Worm (Caenorhabditis elegans) whole organism, L3 larva: ENCODE data around the gene mam-6.

Source experiments
- R02D3.7 ChIP-seq: fragments of 150-350 bp; optimal IDR thresholded peaks from 2 replicates; lab custom pipeline; 2014; ENCODE audit warnings: missing biosample characterization, missing genetic modification characterization
- ZK546.5 ChIP-seq: sonication (generic microtip); optimal IDR thresholded peaks from 2 replicates; lab custom pipeline; 2017; ENCODE audit warnings: missing biosample characterization, missing genetic modification characterization
- aly-2 ChIP-seq: fragments of 150-350 bp; optimal IDR thresholded peaks from 2 replicates; lab custom pipeline; 2014; ENCODE audit warnings: missing biosample characterization, missing genetic modification characterization
- ama-1 ChIP-seq: fragments of 150-350 bp; optimal IDR thresholded peaks from 2 replicates; lab custom pipeline; 2018
- ceh-16 ChIP-seq: sonication (generic microtip); optimal IDR thresholded peaks from 2 replicates; lab custom pipeline; 2017; ENCODE audit warnings: missing biosample characterization, missing genetic modification characterization
- ceh-28 ChIP-seq: fragments of 150-350 bp; optimal IDR thresholded peaks from 2 replicates; lab custom pipeline; 2014; ENCODE audit warnings: missing biosample characterization, missing genetic modification reagents, missing genetic modification characterization
- ceh-82 ChIP-seq: fragments of 150-350 bp; optimal IDR thresholded peaks from 2 replicates; lab custom pipeline; 2014; ENCODE audit warnings: missing biosample characterization, missing genetic modification characterization
- ceh-9 ChIP-seq: sonication (generic microtip); optimal IDR thresholded peaks from 2 replicates; lab custom pipeline; 2018; ENCODE audit warnings: missing biosample characterization, missing genetic modification characterization
- daf-12 ChIP-seq: fragments of 150-350 bp; optimal IDR thresholded peaks from 2 replicates; lab custom pipeline; 2014; ENCODE audit warnings: missing biosample characterization, missing genetic modification reagents, missing genetic modification characterization
- egl-27 ChIP-seq: sonication (generic microtip); optimal IDR thresholded peaks from 4 replicates; lab custom pipeline; 2017; ENCODE audit warnings: missing biosample characterization, missing genetic modification reagents, missing genetic modification characterization
- elt-1 ChIP-seq: fragments of 150-350 bp; optimal IDR thresholded peaks from 2 replicates; lab custom pipeline; 2014; ENCODE audit warnings: missing biosample characterization, missing genetic modification characterization
- elt-2 ChIP-seq: sonication (generic microtip); optimal IDR thresholded peaks from 2 replicates; lab custom pipeline; 2016; ENCODE audit warnings: missing genetic modification reagents, mild to moderate bottlenecking, missing genetic modification characterization, missing compliant biosample characterization
- elt-3 ChIP-seq, 3 experiments: fragments of 150-350 bp in 1 of 3; sonication (generic microtip) in 2 of 3; optimal IDR thresholded peaks; 2 replicates in 2 of 3; 4 replicates in 1 of 3; lab custom pipeline; 2014 to 2017; ENCODE audit warnings: missing biosample characterization in 3 of 3, missing genetic modification characterization in 3 of 3
- eor-1 ChIP-seq, 2 experiments: fragments of 150-350 bp; optimal IDR thresholded peaks; 2 replicates each; lab custom pipeline; 2014 to 2018; ENCODE audit warnings: missing biosample characterization in 2 of 2, missing genetic modification characterization in 2 of 2
- fkh-10 ChIP-seq: sonication (generic microtip); optimal IDR thresholded peaks from 2 replicates; lab custom pipeline; 2017; ENCODE audit warnings: missing biosample characterization, missing genetic modification reagents, missing genetic modification characterization
- fkh-2 ChIP-seq: fragments of 150-350 bp; optimal IDR thresholded peaks from 2 replicates; lab custom pipeline; 2014; ENCODE audit warnings: missing biosample characterization, missing genetic modification reagents, missing genetic modification characterization
- fos-1 ChIP-seq: fragments of 150-350 bp; optimal IDR thresholded peaks from 2 replicates; lab custom pipeline; 2014; ENCODE audit warnings: missing biosample characterization, missing genetic modification characterization
- hmg-11 ChIP-seq: sonication (generic microtip); optimal IDR thresholded peaks from 2 replicates; lab custom pipeline; 2016; ENCODE audit warnings: missing genetic modification characterization, missing compliant biosample characterization
- jun-1 ChIP-seq: fragments of 150-350 bp; optimal IDR thresholded peaks from 2 replicates; lab custom pipeline; 2014; ENCODE audit warnings: missing biosample characterization, missing genetic modification reagents, missing genetic modification characterization
- lin-15B ChIP-seq: fragments of 150-350 bp; optimal IDR thresholded peaks from 2 replicates; lab custom pipeline; 2014; ENCODE audit warnings: missing biosample characterization, missing genetic modification characterization
- lin-39 ChIP-seq: fragments of 150-350 bp; optimal IDR thresholded peaks from 2 replicates; lab custom pipeline; 2018; ENCODE audit warnings: missing biosample characterization, missing genetic modification reagents, missing genetic modification characterization
- lsy-12 ChIP-seq: sonication (generic microtip); optimal IDR thresholded peaks from 2 replicates; lab custom pipeline; 2016; ENCODE audit warnings: mild to moderate bottlenecking, missing genetic modification characterization, missing compliant biosample characterization
- mdl-1 ChIP-seq: fragments of 150-350 bp; optimal IDR thresholded peaks from 2 replicates; lab custom pipeline; 2014; ENCODE audit warnings: missing biosample characterization, missing genetic modification characterization
- mml-1 ChIP-seq: fragments of 150-350 bp; sonication (generic microtip); optimal IDR thresholded peaks from 3 replicates; lab custom pipeline; 2014; ENCODE audit warnings: missing biosample characterization, missing genetic modification characterization
- nfya-1 ChIP-seq: sonication (generic microtip); optimal IDR thresholded peaks from 2 replicates; lab custom pipeline; 2017; ENCODE audit warnings: missing genetic modification characterization, mild to moderate bottlenecking, missing compliant biosample characterization, antibody characterized with exemption, moderate library complexity; ENCODE audit not compliant: insufficient read depth
- nhr-11 ChIP-seq: fragments of 150-350 bp; optimal IDR thresholded peaks from 2 replicates; lab custom pipeline; 2014; ENCODE audit warnings: missing biosample characterization, missing genetic modification characterization
- nhr-12 ChIP-seq: fragments of 150-350 bp; optimal IDR thresholded peaks from 2 replicates; lab custom pipeline; 2014; ENCODE audit warnings: missing biosample characterization, missing genetic modification characterization
- nhr-23 ChIP-seq: fragments of 150-350 bp; optimal IDR thresholded peaks from 2 replicates; lab custom pipeline; 2014; ENCODE audit warnings: missing biosample characterization, missing genetic modification reagents, missing genetic modification characterization
- nhr-237 ChIP-seq: fragments of 150-350 bp; optimal IDR thresholded peaks from 2 replicates; lab custom pipeline; 2014; ENCODE audit warnings: missing biosample characterization, missing genetic modification characterization
- nhr-25 ChIP-seq: sonication (generic microtip); optimal IDR thresholded peaks from 2 replicates; lab custom pipeline; 2017; ENCODE audit warnings: missing biosample characterization, missing genetic modification characterization
- nhr-28 ChIP-seq: fragments of 150-350 bp; optimal IDR thresholded peaks from 2 replicates; lab custom pipeline; 2014; ENCODE audit warnings: missing biosample characterization, missing genetic modification characterization
- nhr-43 ChIP-seq: sonication (generic microtip); optimal IDR thresholded peaks from 2 replicates; lab custom pipeline; 2016; ENCODE audit warnings: mild to moderate bottlenecking, missing genetic modification characterization, missing compliant biosample characterization; ENCODE audit not compliant: poor library complexity, severe bottlenecking
- nhr-67 ChIP-seq: fragments of 150-350 bp; optimal IDR thresholded peaks from 2 replicates; lab custom pipeline; 2014; ENCODE audit warnings: missing biosample characterization, missing genetic modification characterization
- nhr-76 ChIP-seq: fragments of 150-350 bp; sonication (generic microtip); optimal IDR thresholded peaks from 5 replicates; lab custom pipeline; 2014; ENCODE audit warnings: missing biosample characterization, missing genetic modification characterization
- nhr-77 ChIP-seq: fragments of 150-350 bp; optimal IDR thresholded peaks from 2 replicates; lab custom pipeline; 2014; ENCODE audit warnings: missing biosample characterization, missing genetic modification characterization
- pha-4 ChIP-seq: fragments of 150-350 bp; optimal IDR thresholded peaks from 2 replicates; lab custom pipeline; 2014; ENCODE audit warnings: missing biosample characterization, missing genetic modification reagents, missing genetic modification characterization
- pqm-1 ChIP-seq: fragments of 150-350 bp; optimal IDR thresholded peaks from 2 replicates; lab custom pipeline; 2017; ENCODE audit warnings: missing biosample characterization, missing genetic modification characterization, inconsistent platforms
- sea-2 ChIP-seq: fragments of 150-350 bp; sonication (generic microtip); optimal IDR thresholded peaks from 4 replicates; lab custom pipeline; 2014; ENCODE audit warnings: missing biosample characterization, missing genetic modification reagents, missing genetic modification characterization
- skn-1 ChIP-seq: fragments of 150-350 bp; optimal IDR thresholded peaks from 2 replicates; lab custom pipeline; 2014; ENCODE audit warnings: missing biosample characterization, missing genetic modification characterization
- snpc-4 ChIP-seq: fragments of 150-350 bp; optimal IDR thresholded peaks from 2 replicates; lab custom pipeline; 2014; ENCODE audit warnings: missing biosample characterization, missing genetic modification characterization
- unc-39 ChIP-seq: sonication (generic microtip); optimal IDR thresholded peaks from 4 replicates; lab custom pipeline; 2017; ENCODE audit warnings: missing biosample characterization, missing genetic modification characterization
- unc-62 ChIP-seq: fragments of 150-350 bp; sonication (generic microtip); optimal IDR thresholded peaks from 4 replicates; lab custom pipeline; 2014; ENCODE audit warnings: missing biosample characterization, missing genetic modification reagents, missing genetic modification characterization
- zag-1 ChIP-seq: fragments of 150-350 bp; optimal IDR thresholded peaks from 2 replicates; lab custom pipeline; 2014; ENCODE audit warnings: missing biosample characterization, missing genetic modification characterization
- ztf-11 ChIP-seq: fragments of 150-350 bp; optimal IDR thresholded peaks from 2 replicates; lab custom pipeline; 2014; ENCODE audit warnings: missing biosample characterization, missing genetic modification characterization
- ztf-4 ChIP-seq: fragments of 150-350 bp; optimal IDR thresholded peaks from 2 replicates; lab custom pipeline; 2014; ENCODE audit warnings: missing biosample characterization, missing genetic modification characterization

The mam-6 gene

DNA sequence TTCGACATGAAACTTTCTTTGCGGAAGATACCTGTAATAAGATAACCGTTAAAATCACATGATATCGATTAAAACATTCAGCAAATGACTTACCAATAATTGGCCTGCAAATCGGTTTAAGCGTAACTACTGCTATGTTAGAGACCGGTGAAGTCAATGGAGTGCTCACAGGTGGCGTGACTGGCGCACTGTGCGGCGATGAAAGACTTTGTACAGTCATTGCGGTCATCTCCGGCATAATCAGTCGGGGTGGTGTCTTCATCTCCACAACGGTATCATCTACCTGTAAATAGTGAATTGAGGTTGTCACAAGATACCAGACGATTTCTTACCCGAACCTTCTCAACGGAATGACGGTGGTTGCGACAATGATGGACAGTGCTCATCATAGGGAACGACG, 7.8 kb upstream of the mam-6 start:
- TF ChIP-seq elt-3 (tag; optimal IDR thresholded peaks at IDR 0.05; lab: Kevin White, UChicago) (peak in 1 of 3 experiments; percentile 64), lin-39 (no peak), fkh-10 (no peak), mdl-1 (tag; lab: Kevin White, UChicago) (no peak), ama-1 (peak; percentile 75)

DNA sequence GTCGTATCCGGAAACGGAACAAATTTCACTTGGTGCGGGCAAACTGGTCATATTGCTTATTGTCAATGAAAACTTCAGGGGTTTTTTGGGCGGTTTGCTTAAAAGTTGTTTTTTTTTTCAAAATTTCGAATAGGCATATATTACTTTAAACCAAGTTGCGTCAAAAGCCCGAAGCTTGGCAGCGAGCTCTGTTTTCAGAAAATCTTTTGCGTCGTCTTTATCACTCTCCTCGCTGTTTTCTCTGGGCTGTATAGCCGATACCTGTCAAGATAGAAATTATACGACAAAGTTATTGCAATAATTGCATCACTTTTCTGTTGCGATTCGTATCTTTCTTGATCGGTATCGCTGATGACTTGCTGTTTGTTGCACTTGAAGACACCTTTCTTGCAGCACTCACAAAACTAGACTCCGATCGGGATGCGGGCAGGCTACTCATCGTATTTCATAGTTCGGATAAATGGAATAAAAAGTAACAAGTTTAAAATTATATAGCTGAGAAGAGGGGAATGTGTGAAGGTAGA, 7.0 kb upstream of the mam-6 start, which contains the start of the genes H40L08.3 and H40L08.9:
Gene H40L08.3 (minus strand): TSS at position 51 of the 524 bp plus-strand sequence.
Gene H40L08.9 (minus strand): TSS at position 439 of the 524 bp plus-strand sequence.
- TF ChIP-seq ztf-4 (tag; lab: Kevin White, UChicago) (no peak), ceh-16 (tag; lab: Kevin White, UChicago) (no peak), jun-1 (peak; percentile 12), nhr-77 (tag; lab: Kevin White, UChicago) (no peak), nhr-43 (peak; percentile 42), R02D3.7 (tag; lab: Kevin White, UChicago) (no peak), nhr-23 (tag; lab: Kevin White, UChicago) (peak; percentile 7), pha-4 (tag; lab: Kevin White, UChicago) (no peak), nhr-76 (tag; lab: Kevin White, UChicago) (no peak), unc-39 (tag; lab: Kevin White, UChicago) (no peak), pqm-1 (no peak), ceh-9 (no peak), lsy-12 (tag; lab: Kevin White, UChicago) (peak; percentile 11), nhr-25 (tag; lab: Kevin White, UChicago) (peak; percentile 44), ceh-82 (tag; lab: Kevin White, UChicago) (no peak), nhr-11 (no peak), ZK546.5 (tag; lab: Kevin White, UChicago) (no peak), sea-2 (GFP tag; lab: Kevin White, UChicago) (no peak), elt-3 (tag; optimal IDR thresholded peaks at IDR 0.05; lab: Kevin White, UChicago) (peak in 2 of 3 experiments; percentile 7 to 54), eor-1 (tag; optimal IDR thresholded peaks at IDR 0.05; lab: Kevin White, UChicago) (no peak), ceh-28 (no peak), unc-62 (GFP tag; lab: Kevin White, UChicago) (no peak), fos-1 (no peak), daf-12 (tag; lab: Kevin White, UChicago) (no peak), nhr-237 (no peak), mdl-1 (tag; lab: Kevin White, UChicago) (no peak), elt-2 (no peak), nhr-28 (no peak), hmg-11 (no peak), fkh-10 (no peak), skn-1 (tag; lab: Kevin White, UChicago) (no peak), elt-1 (tag; lab: Kevin White, UChicago) (no peak), nhr-67 (no peak), nhr-12 (tag; lab: Kevin White, UChicago) (no peak), zag-1 (no peak), mml-1 (no peak), snpc-4 (tag; lab: Kevin White, UChicago) (no peak), lin-15B (tag; lab: Kevin White, UChicago) (no peak), ama-1 (peak; percentile 97), ztf-11 (tag; lab: Kevin White, UChicago) (no peak), nfya-1 (tag; lab: Kevin White, UChicago) (no peak), lin-39 (no peak), egl-27 (no peak), fkh-2 (tag; lab: Kevin White, UChicago) (no peak)

DNA sequence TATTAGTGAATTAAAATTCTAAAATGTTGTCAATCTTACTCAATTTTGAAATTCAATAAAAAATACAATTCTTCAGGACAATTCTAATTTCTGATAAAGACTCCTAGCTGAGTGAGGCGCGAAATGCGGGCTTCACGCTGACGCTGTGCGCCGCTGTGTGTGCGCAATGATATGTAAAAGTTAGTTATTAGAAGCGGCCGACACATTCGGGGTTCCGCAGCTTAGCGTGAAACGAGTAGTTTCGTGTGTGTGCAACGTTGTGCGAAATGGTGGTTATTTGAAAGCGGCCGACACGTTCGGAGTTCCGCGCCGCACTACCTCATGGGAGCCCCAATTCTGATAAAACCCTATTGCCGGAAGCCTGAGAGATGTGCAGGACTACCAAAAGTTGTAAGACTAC, 6.0 kb upstream of the mam-6 start:
- TF ChIP-seq nhr-76 (tag; lab: Kevin White, UChicago), result no peak
- no peak for TF ChIP-seq eor-1 (tag; optimal IDR thresholded peaks at IDR 0.05; lab: Kevin White, UChicago)
- TF ChIP-seq egl-27, result no peak
- TF ChIP-seq zag-1, result no peak
- no peak for TF ChIP-seq aly-2 (tag; lab: Kevin White, UChicago)
- TF ChIP-seq ceh-9, result no peak
- no peak for TF ChIP-seq lsy-12 (tag; lab: Kevin White, UChicago)
- TF ChIP-seq nhr-77 (tag; lab: Kevin White, UChicago), result no peak
- TF ChIP-seq, all 47 proteins: peak for 0
